Worm (Caenorhabditis elegans) whole organism, mixed stage, embryonic: ENCODE results near the gene srz-6.

Experiments used
- blmp-1 ChIP-seq: fragments of 150-350 bp; optimal IDR thresholded peaks from 2 replicates; lab custom pipeline; 2014; ENCODE audit warnings: missing biosample characterization, missing genetic modification characterization
- cnd-1 ChIP-seq: fragments of 200-800 bp; sonication (Bioruptor generic); optimal IDR thresholded peaks from 2 replicates; lab custom pipeline; 2018; ENCODE audit warnings: mild to moderate bottlenecking, missing genetic modification characterization, missing compliant biosample characterization
- elt-1 ChIP-seq: sonication (generic microtip); optimal IDR thresholded peaks from 2 replicates; lab custom pipeline; 2017; ENCODE audit warnings: missing genetic modification characterization, mild to moderate bottlenecking, missing compliant biosample characterization, antibody characterized with exemption, moderate library complexity, borderline replicate concordance; ENCODE audit not compliant: insufficient read depth
- ham-2 ChIP-seq: fragments of 200-800 bp; sonication (Bioruptor generic); optimal IDR thresholded peaks from 2 replicates; lab custom pipeline; 2018; ENCODE audit warnings: mild to moderate bottlenecking, missing genetic modification characterization, missing compliant biosample characterization
- lin-13 ChIP-seq: fragments of 150-350 bp; optimal IDR thresholded peaks from 2 replicates; lab custom pipeline; 2014; ENCODE audit warnings: missing biosample characterization, missing genetic modification characterization
- mab-5 ChIP-seq: fragments of 150-350 bp; optimal IDR thresholded peaks from 2 replicates; lab custom pipeline; 2014; ENCODE audit warnings: missing biosample characterization, missing genetic modification characterization
- mls-2 ChIP-seq: sonication (generic microtip); optimal IDR thresholded peaks from 2 replicates; lab custom pipeline; 2016; ENCODE audit warnings: mild to moderate bottlenecking, missing genetic modification characterization, moderate library complexity, missing compliant biosample characterization
- nhr-12 ChIP-seq: fragments of 150-350 bp; optimal IDR thresholded peaks from 2 replicates; lab custom pipeline; 2014; ENCODE audit warnings: missing biosample characterization, missing genetic modification characterization
- nhr-237 ChIP-seq: fragments of 150-350 bp; optimal IDR thresholded peaks from 2 replicates; lab custom pipeline; 2014; ENCODE audit warnings: missing biosample characterization, missing genetic modification characterization
- nhr-76 ChIP-seq: sonication (generic microtip); optimal IDR thresholded peaks from 2 replicates; lab custom pipeline; 2017; ENCODE audit warnings: missing biosample characterization, missing genetic modification characterization
- snpc-4 ChIP-seq: fragments of 150-350 bp; optimal IDR thresholded peaks from 2 replicates; lab custom pipeline; 2014; ENCODE audit warnings: missing biosample characterization, missing genetic modification characterization
- unc-39 ChIP-seq: fragments of 150-350 bp; optimal IDR thresholded peaks from 2 replicates; lab custom pipeline; 2014; ENCODE audit warnings: missing biosample characterization, missing genetic modification characterization
- unc-62 ChIP-seq: fragments of 150-350 bp; optimal IDR thresholded peaks from 2 replicates; lab custom pipeline; 2014; ENCODE audit warnings: missing biosample characterization, missing genetic modification reagents, missing genetic modification characterization
- ztf-11 ChIP-seq: fragments of 150-350 bp; optimal IDR thresholded peaks from 2 replicates; lab custom pipeline; 2014; ENCODE audit warnings: missing biosample characterization, missing genetic modification characterization

DNA sequence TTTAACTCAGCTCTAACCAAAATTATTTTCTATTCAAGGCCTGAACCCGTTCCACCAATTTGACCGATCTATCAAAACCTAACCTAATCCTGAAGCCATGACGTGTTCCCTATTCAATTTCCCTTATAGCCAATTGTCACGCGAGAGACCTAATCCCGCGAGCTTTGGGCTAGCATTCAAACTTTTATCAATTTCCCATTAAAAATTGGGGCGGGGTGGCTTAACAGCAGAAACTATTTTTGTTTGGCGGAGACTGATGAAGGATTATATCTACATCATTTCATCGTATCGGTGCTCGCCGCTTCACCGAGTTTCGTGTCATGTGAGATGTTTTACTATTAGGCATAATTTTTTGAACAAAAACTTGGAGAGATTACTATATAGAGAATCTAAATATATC, 3.2 kb upstream of the srz-6 start:
- no peak for TF ChIP-seq nhr-76
- TF ChIP-seq snpc-4, result no peak
- TF ChIP-seq ztf-11, result no peak
- no peak for TF ChIP-seq mab-5 (tag; lab: Kevin White, UChicago)
- TF ChIP-seq blmp-1 (tag; lab: Kevin White, UChicago), result no peak
- no peak for TF ChIP-seq mls-2 (tag; lab: Kevin White, UChicago)
- no peak for TF ChIP-seq ham-2 (GFP tag; lab: Kevin White, UChicago)
- TF ChIP-seq unc-39 (tag; lab: Kevin White, UChicago), result no peak
- no peak for TF ChIP-seq unc-62 (GFP tag; lab: Kevin White, UChicago)
- no peak for TF ChIP-seq cnd-1 (tag; lab: Kevin White, UChicago)
- no peak for TF ChIP-seq elt-1 (tag; lab: Kevin White, UChicago)
- TF ChIP-seq nhr-237 (tag; lab: Kevin White, UChicago), result no peak
- TF ChIP-seq lin-13, result no peak
- no peak for TF ChIP-seq nhr-12 (tag; lab: Kevin White, UChicago)
